Worm (Caenorhabditis elegans) whole organism, early embryonic: ENCODE data around the gene C26F1.1.

ENCODE experiments used
- ama-1 ChIP-seq: fragments of 150-350 bp; optimal IDR thresholded peaks from 2 replicates; lab custom pipeline; 2014
- flt-1 ChIP-seq: fragments of 200-800 bp; sonication (Bioruptor generic); IDR thresholded peaks from 2 replicates; pipeline ENCODE4 v1.3.6; 2022; ENCODE audit warnings: missing genetic modification characterization, missing compliant biosample characterization
- sea-1 ChIP-seq: fragments of 200-800 bp; sonication (Bioruptor generic); conservative IDR thresholded peaks from 2 replicates; pipeline ENCODE4 v1.3.6; 2022; ENCODE audit warnings: missing genetic modification characterization, missing compliant biosample characterization

DNA sequence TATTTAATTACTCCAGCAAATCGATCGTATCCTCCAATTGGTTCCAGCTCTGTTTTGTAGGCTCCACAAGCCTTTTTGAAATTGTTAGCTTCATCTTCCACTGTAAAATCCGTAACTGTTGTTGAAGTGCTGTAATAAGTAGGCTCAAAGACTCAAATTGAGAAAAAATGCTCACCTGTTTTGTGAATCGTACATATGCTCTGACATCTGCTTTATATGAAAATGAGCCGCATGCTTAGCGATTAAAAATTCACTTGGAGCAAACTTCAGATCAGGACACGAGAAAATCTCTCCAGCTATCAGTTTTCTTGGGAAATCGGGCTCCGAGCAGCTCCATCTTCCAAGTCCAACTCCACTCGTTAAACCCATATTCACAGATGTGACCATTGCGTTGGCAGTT, 23.2 kb downstream of the C26F1.1 start:
- TF ChIP-seq ama-1 (no peak), flt-1 (GFP tag; lab: Robert Waterston, UW) (no peak), sea-1 (GFP tag; lab: Robert Waterston, UW) (no peak)
